Fruit fly (Drosophila melanogaster): ENCODE measurements around the gene IP3K1.

The IP3K1 gene

dm6 chr2L:9757990-9758814 is 24.0 kb upstream of the IP3K1 start, which contains the start of gene zf30C (continued):
- TF ChIP-seq sr (GFP tag; IDR thresholded peaks at IDR 0.05): peak; percentile 80
- peak; percentile 83 for TF ChIP-seq ara (GFP tag; IDR thresholded peaks at IDR 0.05)
- TF ChIP-seq unc-4 (GFP tag; IDR thresholded peaks at IDR 0.05; ENCODE audit: partially characterized antibody): peak; percentile 41
- TF ChIP-seq Ravus (GFP tag; IDR thresholded peaks at IDR 0.05): peak; percentile 14; the same call in 1 of the 2 replicates
- TF ChIP-seq bab2 (GFP tag; optimal IDR thresholded peaks at IDR 0.05): peak; percentile 92
- TF ChIP-seq pan (optimal IDR thresholded peaks at IDR 0.05): no peak
- peak in 1 of 2 experiments; percentile 87 for TF ChIP-seq pan (GFP tag; optimal IDR thresholded peaks at IDR 0.05 in 1 of 2, IDR thresholded peaks at IDR 0.05 in 1 of 2)
- TF ChIP-seq sc (optimal IDR thresholded peaks at IDR 0.05): no peak
- TF ChIP-seq sc (GFP tag; optimal IDR thresholded peaks at IDR 0.05): peak; percentile 6
- peak; percentile 81 for TF ChIP-seq Meics (GFP tag; optimal IDR thresholded peaks at IDR 0.05)
- no peak for TF ChIP-seq HLHmδ (GFP tag; optimal IDR thresholded peaks at IDR 0.05)
- peak; percentile 51 for TF ChIP-seq Scr (GFP tag; IDR thresholded peaks at IDR 0.05; ENCODE audit: partially characterized antibody)
- TF ChIP-seq GATAe (GFP tag; conservative IDR thresholded peaks at IDR 0.05): no peak
- TF ChIP-seq YL-1 (GFP tag; optimal IDR thresholded peaks at IDR 0.05): peak; percentile 64
- peak; percentile 43 for TF ChIP-seq CG7987 (GFP tag; optimal IDR thresholded peaks at IDR 0.05)
- TF ChIP-seq CG10209 (GFP tag; optimal IDR thresholded peaks at IDR 0.05): peak; percentile 66
- TF ChIP-seq CG13296 (GFP tag; optimal IDR thresholded peaks at IDR 0.05): peak; percentile 77
- TF ChIP-seq cg (GFP tag; optimal IDR thresholded peaks at IDR 0.05): peak; percentile 31
- TF ChIP-seq Dek (tag; optimal IDR thresholded peaks at IDR 0.05): peak; percentile 64
- TF ChIP-seq MBD-R2 (GFP tag; IDR thresholded peaks at IDR 0.05): peak; percentile 76
- no peak for TF ChIP-seq CG7271 (tag; optimal IDR thresholded peaks at IDR 0.05)
- TF ChIP-seq pzg (GFP tag; optimal IDR thresholded peaks at IDR 0.05): peak; percentile 71
- peak; percentile 72 for TF ChIP-seq MTF-1 (GFP tag; optimal IDR thresholded peaks at IDR 0.05; ENCODE audit: borderline replicate concordance)
- TF ChIP-seq CG17186 (GFP tag; optimal IDR thresholded peaks at IDR 0.05): peak; percentile 69
- peak; percentile 87 for TF ChIP-seq Aef1 (GFP tag; IDR thresholded peaks at IDR 0.05)
- TF ChIP-seq ftz-f1 (GFP tag; optimal IDR thresholded peaks at IDR 0.05): peak; percentile 69
- no peak for TF ChIP-seq Deaf1 (tag; optimal IDR thresholded peaks at IDR 0.05)
- peak; percentile 79; the same call in 2 of the 3 replicates for TF ChIP-seq CG2199 (GFP tag; IDR thresholded peaks at IDR 0.05)
- TF ChIP-seq gem (tag; optimal IDR thresholded peaks at IDR 0.05): peak; percentile 85
- TF ChIP-seq rib (GFP tag; IDR thresholded peaks at IDR 0.05): peak; percentile 47
- TF ChIP-seq tup (GFP tag; optimal IDR thresholded peaks at IDR 0.05): peak; percentile 79
- peak; percentile 16 for TF ChIP-seq btn (GFP tag; optimal IDR thresholded peaks at IDR 0.05)
- TF ChIP-seq CG6272 (GFP tag; IDR thresholded peaks at IDR 0.05): peak; percentile 87
- TF ChIP-seq pnt (GFP tag; optimal IDR thresholded peaks at IDR 0.05): peak; percentile 90
- TF ChIP-seq ci (GFP tag; IDR thresholded peaks at IDR 0.05): peak; percentile 95
- TF ChIP-seq CG4617 (GFP tag; optimal IDR thresholded peaks at IDR 0.05; ENCODE audit: borderline replicate concordance): peak; percentile 88
- peak; percentile 70 for TF ChIP-seq CG10267 (tag; optimal IDR thresholded peaks at IDR 0.05)
- no peak for TF ChIP-seq CkIIα-i1 (GFP tag; IDR thresholded peaks at IDR 0.05)
- TF ChIP-seq CG16815 (GFP tag; optimal IDR thresholded peaks at IDR 0.05): peak; percentile 76
- peak; percentile 99 for TF ChIP-seq E2f2 (GFP tag; IDR thresholded peaks at IDR 0.05)
- TF ChIP-seq CG11085 (GFP tag; IDR thresholded peaks at IDR 0.05): peak; percentile 81
- peak; percentile 42 for TF ChIP-seq org-1 (GFP tag; optimal IDR thresholded peaks at IDR 0.05)
- TF ChIP-seq CG10565 (GFP tag; optimal IDR thresholded peaks at IDR 0.05): no peak
- peak; percentile 67 for TF ChIP-seq Hmx (GFP tag; optimal IDR thresholded peaks at IDR 0.05)
- TF ChIP-seq pho (GFP tag; optimal IDR thresholded peaks at IDR 0.05): peak; percentile 88
- peak; percentile 79 for TF ChIP-seq CoRest (tag; optimal IDR thresholded peaks at IDR 0.05)
- TF ChIP-seq so (GFP tag; IDR thresholded peaks at IDR 0.05): peak; percentile 68; the same call in 2 of the 3 replicates
- no peak; the same call in 1 of the 2 replicates for TF ChIP-seq Awh (GFP tag; IDR thresholded peaks at IDR 0.05)
- peak; percentile 50 for TF ChIP-seq jing (GFP tag; optimal IDR thresholded peaks at IDR 0.05)
